Worm (Caenorhabditis elegans) whole organism, young adult: Measurements from ENCODE around the gene C08B6.11.

Experiments used
- B0261.1 ChIP-seq: sonication (generic microtip); optimal IDR thresholded peaks from 2 replicates; lab custom pipeline; 2016; ENCODE audit warnings: mild to moderate bottlenecking, missing genetic modification characterization, moderate library complexity, missing compliant biosample characterization
- B0336.3 ChIP-seq: fragments of 200-800 bp; sonication (Bioruptor generic); IDR thresholded peaks from 2 replicates; pipeline ENCODE4 v1.3.6; 2022; ENCODE audit warnings: missing genetic modification characterization, missing compliant biosample characterization
- D2030.7 ChIP-seq: fragments of 200-800 bp; sonication (Bioruptor generic); IDR thresholded peaks from 2 replicates; pipeline ENCODE4 v1.3.6; 2022; ENCODE audit warnings: missing genetic modification reagents, missing genetic modification characterization, missing compliant biosample characterization
- F55B11.4 ChIP-seq: sonication (generic microtip); optimal IDR thresholded peaks from 2 replicates; lab custom pipeline; 2016; ENCODE audit warnings: missing compliant biosample characterization, missing genetic modification characterization, borderline replicate concordance; ENCODE audit not compliant: insufficient read depth
- F57C9.4 ChIP-seq: sonication (generic microtip); optimal IDR thresholded peaks from 2 replicates; lab custom pipeline; 2017; ENCODE audit warnings: mild to moderate bottlenecking, missing genetic modification characterization, missing compliant biosample characterization
- T26A5.8 ChIP-seq: sonication (generic microtip); optimal IDR thresholded peaks from 2 replicates; lab custom pipeline; 2016; ENCODE audit warnings: missing genetic modification characterization, missing compliant biosample characterization
- Y56A3A.18 ChIP-seq: fragments of 200-800 bp; sonication (Bioruptor generic); IDR thresholded peaks from 2 replicates; pipeline ENCODE4 v1.3.6; 2022; ENCODE audit warnings: missing genetic modification reagents, missing genetic modification characterization, missing compliant biosample characterization
- Y67H2A.10 ChIP-seq: fragments of 200-800 bp; sonication (Bioruptor generic); conservative IDR thresholded peaks from 2 replicates; pipeline ENCODE4 v1.3.6; 2022; ENCODE audit warnings: missing genetic modification reagents, missing genetic modification characterization, missing compliant biosample characterization
- Y95B8A.8 ChIP-seq: fragments of 200-800 bp; sonication (Bioruptor generic); IDR thresholded peaks from 2 replicates; pipeline ENCODE4 v1.3.6; 2022; ENCODE audit warnings: missing genetic modification reagents, missing genetic modification characterization, missing compliant biosample characterization
- atf-7 ChIP-seq: sonication (generic microtip); optimal IDR thresholded peaks from 2 replicates; lab custom pipeline; 2017; ENCODE audit warnings: mild to moderate bottlenecking, missing genetic modification characterization, missing compliant biosample characterization
- athp-1 ChIP-seq: sonication (generic microtip); optimal IDR thresholded peaks from 2 replicates; lab custom pipeline; 2017; ENCODE audit warnings: mild to moderate bottlenecking, missing genetic modification characterization, missing compliant biosample characterization
- ceh-100 ChIP-seq: fragments of 200-800 bp; sonication (Bioruptor generic); IDR thresholded peaks from 2 replicates; pipeline ENCODE4 v1.3.6; 2022; ENCODE audit warnings: missing genetic modification reagents, missing genetic modification characterization, missing compliant biosample characterization
- ceh-40 ChIP-seq: fragments of 200-800 bp; sonication (Bioruptor generic); IDR thresholded peaks from 2 replicates; pipeline ENCODE4 v1.3.6; 2022; ENCODE audit warnings: missing genetic modification characterization, missing compliant biosample characterization
- ceh-58 ChIP-seq: fragments of 200-800 bp; sonication (Bioruptor generic); IDR thresholded peaks from 2 replicates; pipeline ENCODE4 v1.3.6; 2022; ENCODE audit warnings: missing genetic modification characterization, missing compliant biosample characterization
- ceh-91 ChIP-seq: fragments of 200-800 bp; sonication (Bioruptor generic); IDR thresholded peaks from 2 replicates; pipeline ENCODE4 v1.3.6; 2022; ENCODE audit warnings: missing genetic modification reagents, missing genetic modification characterization, missing compliant biosample characterization
- efl-1 ChIP-seq: fragments of 150-350 bp; optimal IDR thresholded peaks from 2 replicates; lab custom pipeline; 2014; ENCODE audit warnings: missing biosample characterization, missing genetic modification reagents, missing genetic modification characterization
- egl-18 ChIP-seq: fragments of 200-800 bp; sonication (Bioruptor generic); IDR thresholded peaks from 2 replicates; pipeline ENCODE4 v1.3.6; 2022; ENCODE audit warnings: missing genetic modification reagents, missing genetic modification characterization, missing compliant biosample characterization
- ekl-4 ChIP-seq: fragments of 200-800 bp; sonication (Bioruptor generic); IDR thresholded peaks from 2 replicates; pipeline ENCODE4 v1.3.6; 2022; ENCODE audit warnings: missing genetic modification reagents, missing genetic modification characterization, missing compliant biosample characterization
- ets-4 ChIP-seq: fragments of 200-800 bp; sonication (Bioruptor generic); optimal IDR thresholded peaks from 2 replicates; lab custom pipeline; 2018; ENCODE audit warnings: mild to moderate bottlenecking, missing genetic modification characterization, missing compliant biosample characterization
- fkh-3 ChIP-seq: sonication (generic microtip); optimal IDR thresholded peaks from 2 replicates; lab custom pipeline; 2016; ENCODE audit warnings: mild to moderate bottlenecking, missing genetic modification characterization, missing compliant biosample characterization
- gei-17 ChIP-seq: fragments of 200-800 bp; sonication (Bioruptor generic); optimal IDR thresholded peaks from 2 replicates; lab custom pipeline; 2018; ENCODE audit warnings: mild to moderate bottlenecking, missing genetic modification characterization, missing compliant biosample characterization
- hmg-1.2 ChIP-seq: fragments of 200-800 bp; sonication (Bioruptor generic); IDR thresholded peaks from 2 replicates; pipeline ENCODE4 v1.3.6; 2022; ENCODE audit warnings: missing genetic modification reagents, missing genetic modification characterization, missing compliant biosample characterization
- lag-1 ChIP-seq: fragments of 200-800 bp; sonication (Bioruptor generic); IDR thresholded peaks from 2 replicates; pipeline ENCODE4 v1.3.6; 2022; ENCODE audit warnings: missing genetic modification reagents, missing genetic modification characterization, missing compliant biosample characterization
- lin-26 ChIP-seq: fragments of 200-800 bp; sonication (Bioruptor generic); IDR thresholded peaks from 2 replicates; pipeline ENCODE4 v1.3.6; 2022; ENCODE audit warnings: missing genetic modification reagents, missing genetic modification characterization, missing compliant biosample characterization
- lin-40 ChIP-seq: sonication (generic microtip); optimal IDR thresholded peaks from 2 replicates; lab custom pipeline; 2016; ENCODE audit warnings: missing genetic modification characterization, mild to moderate bottlenecking, missing compliant biosample characterization, missing genotype, missing genetic modification reagents
- lin-54 ChIP-seq: fragments of 200-800 bp; sonication (Bioruptor generic); optimal IDR thresholded peaks from 2 replicates; lab custom pipeline; 2018; ENCODE audit warnings: mild to moderate bottlenecking, missing genetic modification characterization, missing compliant biosample characterization
- lsy-27 ChIP-seq: sonication (generic microtip); optimal IDR thresholded peaks from 2 replicates; lab custom pipeline; 2017; ENCODE audit warnings: missing genetic modification characterization, mild to moderate bottlenecking, missing compliant biosample characterization, antibody characterized with exemption, missing genotype, borderline replicate concordance; ENCODE audit not compliant: insufficient read depth
- nfya-1 ChIP-seq: sonication (generic microtip); optimal IDR thresholded peaks from 2 replicates; lab custom pipeline; 2017; ENCODE audit warnings: antibody characterized with exemption, missing compliant biosample characterization, missing genetic modification characterization, borderline replicate concordance; ENCODE audit not compliant: insufficient read depth
- nhr-27 ChIP-seq: fragments of 200-800 bp; sonication (Bioruptor generic); optimal IDR thresholded peaks from 2 replicates; lab custom pipeline; 2018; ENCODE audit warnings: mild to moderate bottlenecking, missing genetic modification characterization, moderate library complexity, missing compliant biosample characterization
- nhr-80 ChIP-seq: sonication (generic microtip); optimal IDR thresholded peaks from 2 replicates; lab custom pipeline; 2016; ENCODE audit warnings: missing genetic modification characterization, missing compliant biosample characterization
- pha-4 ChIP-seq: fragments of 150-350 bp; sonication (generic microtip); optimal IDR thresholded peaks from 2 replicates; lab custom pipeline; 2014; ENCODE audit warnings: missing biosample characterization, missing genetic modification reagents, missing genetic modification characterization
- sdz-38 ChIP-seq: sonication (generic microtip); optimal IDR thresholded peaks from 2 replicates; lab custom pipeline; 2016; ENCODE audit warnings: missing genotype, missing genetic modification characterization, missing compliant biosample characterization
- sea-2 ChIP-seq: fragments of 200-800 bp; sonication (Bioruptor generic); IDR thresholded peaks from 2 replicates; pipeline ENCODE4 v1.3.6; 2022; ENCODE audit warnings: missing genetic modification characterization, missing compliant biosample characterization
- tbx-9 ChIP-seq: sonication (generic microtip); optimal IDR thresholded peaks from 2 replicates; lab custom pipeline; 2016; ENCODE audit warnings: borderline replicate concordance, missing genetic modification characterization, inconsistent platforms, missing compliant biosample characterization
- xnd-1 ChIP-seq: sonication (generic microtip); optimal IDR thresholded peaks from 2 replicates; lab custom pipeline; 2016; ENCODE audit warnings: missing genotype, missing genetic modification reagents, missing genetic modification characterization, missing compliant biosample characterization
- zim-3 ChIP-seq: sonication (generic microtip); optimal IDR thresholded peaks from 2 replicates; lab custom pipeline; 2017; ENCODE audit warnings: mild to moderate bottlenecking, missing genetic modification characterization, moderate library complexity, missing compliant biosample characterization
- ztf-18 ChIP-seq: sonication (generic microtip); optimal IDR thresholded peaks from 2 replicates; lab custom pipeline; 2016; ENCODE audit warnings: missing genotype, mild to moderate bottlenecking, missing genetic modification characterization, missing compliant biosample characterization
- ztf-22 ChIP-seq: fragments of 200-800 bp; sonication (Bioruptor generic); optimal IDR thresholded peaks from 2 replicates; lab custom pipeline; 2018; ENCODE audit warnings: mild to moderate bottlenecking, missing genetic modification characterization, moderate library complexity, missing compliant biosample characterization
- ztf-25 ChIP-seq: fragments of 200-800 bp; sonication (Bioruptor generic); IDR thresholded peaks from 2 replicates; pipeline ENCODE4 v1.3.6; 2022; ENCODE audit warnings: missing genetic modification reagents, missing genetic modification characterization, missing compliant biosample characterization
- ztf-6 ChIP-seq: fragments of 200-800 bp; sonication (Bioruptor generic); IDR thresholded peaks from 2 replicates; pipeline ENCODE4 v1.3.6; 2022; ENCODE audit warnings: missing genetic modification reagents, missing genetic modification characterization, missing compliant biosample characterization

Gene C08B6.11

DNA sequence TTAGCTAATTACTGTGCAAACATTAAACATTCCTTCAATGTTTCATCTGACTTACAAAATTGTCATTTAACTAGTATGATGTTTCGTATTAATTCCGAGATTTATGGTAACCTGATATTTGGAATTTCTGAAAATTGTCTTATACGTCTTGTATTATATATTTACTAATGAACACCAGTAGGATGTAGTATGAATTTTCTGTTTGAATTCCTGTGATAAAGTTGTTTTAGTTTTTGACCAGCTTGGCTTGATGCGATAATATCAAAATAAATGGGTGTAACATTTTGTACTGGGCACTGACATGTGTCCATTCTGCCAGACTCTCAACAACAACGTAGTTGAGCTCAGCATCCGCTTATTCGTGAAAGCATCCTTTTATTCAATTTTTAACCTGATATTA is 22.5 kb upstream of the C08B6.11 start, which contains the start of gene R04B5.6 (continued):
- no peak for TF ChIP-seq lin-26 (GFP tag; lab: Robert Waterston, UW)

DNA sequence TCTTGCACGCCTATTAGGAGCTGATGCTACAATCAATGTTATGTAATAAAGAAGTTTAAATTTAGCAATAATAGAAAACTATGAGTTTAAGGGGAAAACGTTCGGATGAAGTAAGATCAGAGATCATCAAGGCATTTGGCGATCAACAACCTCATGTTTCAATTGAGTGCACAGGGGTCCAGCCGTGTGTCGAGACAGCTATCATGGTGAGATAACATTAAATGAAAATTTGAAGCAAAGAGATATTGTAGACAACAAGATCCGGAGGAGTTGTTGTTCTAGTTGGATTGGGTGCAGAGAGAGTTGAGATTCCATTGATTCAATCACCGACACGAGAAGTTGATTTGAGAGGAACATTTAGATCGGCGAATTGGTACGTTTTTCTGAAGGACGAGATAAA is 21.3 kb upstream of the C08B6.11 start:
- no peak for TF ChIP-seq athp-1
- TF ChIP-seq Y95B8A.8 (GFP tag; lab: Robert Waterston, UW), result no peak
- TF ChIP-seq F57C9.4 (tag; lab: Kevin White, UChicago), result no peak
- no peak for TF ChIP-seq lsy-27 (tag; lab: Kevin White, UChicago)
- TF ChIP-seq pha-4, result no peak
- no peak for TF ChIP-seq sea-2 (GFP tag; lab: Robert Waterston, UW)
- TF ChIP-seq D2030.7 (GFP tag; lab: Robert Waterston, UW), result no peak
- no peak for TF ChIP-seq nhr-80 (tag; lab: Kevin White, UChicago)
- TF ChIP-seq B0261.1 (tag; lab: Kevin White, UChicago), result no peak
- no peak for TF ChIP-seq ztf-22 (GFP tag; lab: Kevin White, UChicago)
- no peak for TF ChIP-seq egl-18 (GFP tag; lab: Robert Waterston, UW)
- TF ChIP-seq lag-1 (GFP tag; lab: Robert Waterston, UW), result no peak
- TF ChIP-seq ceh-91 (GFP tag; lab: Robert Waterston, UW), result no peak
- no peak for TF ChIP-seq gei-17 (GFP tag; lab: Kevin White, UChicago)
- no peak for TF ChIP-seq nfya-1 (tag; lab: Kevin White, UChicago)
- no peak for TF ChIP-seq ceh-58 (GFP tag; lab: Robert Waterston, UW)
- TF ChIP-seq lin-54 (GFP tag; lab: Kevin White, UChicago), result no peak

DNA sequence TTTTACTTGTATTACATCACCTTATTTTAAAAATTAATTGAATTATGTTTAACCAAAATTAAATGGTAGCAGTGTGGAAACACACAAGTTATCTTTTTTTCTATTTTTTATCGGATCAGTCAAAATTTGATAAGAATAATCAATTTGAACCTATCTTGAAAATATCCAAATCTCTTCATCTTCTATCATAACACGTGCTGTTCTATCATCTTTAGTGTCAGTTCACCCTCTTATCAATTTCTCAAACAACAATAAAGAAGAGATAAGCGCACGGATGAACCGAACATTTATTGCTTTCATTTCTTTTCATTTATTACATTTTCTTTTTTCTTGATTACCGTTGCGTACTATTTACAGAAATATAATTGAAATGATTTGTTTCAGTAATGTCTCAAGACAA is 20.3 kb upstream of the C08B6.11 start, which contains the start of gene R04B5.5:
TSS of gene R04B5.5 (plus strand) at position 378 of the 400 bp plus-strand sequence.
- TF ChIP-seq Y56A3A.18 (GFP tag; lab: Robert Waterston, UW), result no peak
- peak; percentile 33 for TF ChIP-seq lin-40 (tag; lab: Kevin White, UChicago)
- TF ChIP-seq nhr-80 (tag; lab: Kevin White, UChicago), result peak; percentile 58

DNA sequence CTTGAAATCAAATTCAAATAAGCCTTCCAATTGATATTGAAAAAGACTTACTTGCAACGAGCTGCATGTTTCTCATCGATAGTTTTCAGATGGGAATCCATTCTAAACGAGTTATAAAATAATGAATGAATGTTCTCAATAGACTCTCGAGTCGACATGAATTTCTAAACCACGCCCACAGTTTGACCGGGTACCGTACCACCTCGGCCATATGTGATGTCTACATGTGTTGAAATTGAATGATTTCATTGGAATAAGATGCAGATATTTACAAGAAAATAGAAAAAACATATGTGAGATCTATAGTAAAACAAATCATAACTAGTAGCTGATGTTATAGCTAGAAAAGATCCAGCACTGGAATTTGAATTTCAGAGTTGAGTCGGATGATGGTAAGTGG is 16.9 kb upstream of the C08B6.11 start, which contains the start of gene R04B5.7:
TSS of gene R04B5.7 (minus strand) at position 101 of the 400 bp plus-strand sequence.
- TF ChIP-seq efl-1 (GFP tag; lab: Kevin White, UChicago) (no peak), tbx-9 (tag; lab: Kevin White, UChicago) (no peak), F55B11.4 (tag; lab: Kevin White, UChicago) (no peak), nhr-27 (no peak), Y67H2A.10 (GFP tag; lab: Robert Waterston, UW) (no peak), T26A5.8 (tag; lab: Kevin White, UChicago) (no peak), ets-4 (no peak), xnd-1 (tag; lab: Kevin White, UChicago) (no peak), pha-4 (no peak), ztf-6 (no peak)

DNA sequence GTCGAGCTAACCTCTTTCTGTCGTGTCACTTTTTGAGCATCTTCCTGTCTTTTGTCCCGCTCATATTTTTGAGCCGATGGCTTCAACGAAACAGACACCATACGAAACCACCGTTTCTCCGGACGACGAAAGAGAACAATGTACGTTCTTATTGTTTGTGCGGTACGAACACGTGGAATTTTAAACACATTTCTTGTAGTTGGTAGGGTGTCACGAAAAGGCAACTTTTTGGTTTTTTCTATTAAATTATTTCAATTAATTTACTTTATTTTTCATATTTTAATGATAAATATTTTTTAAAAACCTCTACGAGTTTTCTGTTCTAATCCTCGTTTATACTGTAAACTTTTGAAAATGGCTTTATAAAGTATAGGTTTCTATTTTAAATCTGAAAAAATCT is 16.3 kb upstream of the C08B6.11 start, which contains the start of gene R04B5.11:
TSS of gene R04B5.11 (minus strand) at position 101 of the 400 bp plus-strand sequence.
- no peak for TF ChIP-seq B0336.3 (GFP tag; lab: Robert Waterston, UW)
- TF ChIP-seq ceh-40, result no peak
- no peak for TF ChIP-seq ztf-25 (GFP tag; lab: Robert Waterston, UW)
- no peak for TF ChIP-seq atf-7
- TF ChIP-seq fkh-3 (tag; lab: Kevin White, UChicago), result no peak
- no peak for TF ChIP-seq sdz-38 (tag; lab: Kevin White, UChicago)
- TF ChIP-seq athp-1, result no peak
- TF ChIP-seq ekl-4 (GFP tag; lab: Robert Waterston, UW), result no peak
- TF ChIP-seq ztf-18 (tag; lab: Kevin White, UChicago), result no peak
- TF ChIP-seq zim-3 (tag; lab: Kevin White, UChicago), result no peak
- TF ChIP-seq hmg-1.2, result no peak
- TF ChIP-seq ceh-100 (GFP tag; lab: Robert Waterston, UW), result no peak
